Worm (Caenorhabditis elegans): ENCODE measurements around the gene srsx-38.
A peak's percentile ranks its signal among the peaks of the same experiment; 100 is the strongest.

ce11 chrV:15776651-15777050, 30.7 kb downstream of the srsx-38 start, which contains the start of gene nhr-283:
- TF ChIP-seq pha-4 (GFP tag; IDR thresholded peaks at IDR 0.05): no peak
- TF ChIP-seq pha-4 (tag; optimal IDR thresholded peaks at IDR 0.05): no peak
- TF ChIP-seq lsy-2 (tag; optimal IDR thresholded peaks at IDR 0.05): no peak
- no peak for TF ChIP-seq fos-1 (tag; optimal IDR thresholded peaks at IDR 0.05)
- peak in 1 of 2 experiments; percentile 55 for TF ChIP-seq unc-62 (GFP tag; optimal IDR thresholded peaks at IDR 0.05 in 1 of 2)
- TF ChIP-seq unc-62 (tag; optimal IDR thresholded peaks at IDR 0.05): no peak
- TF ChIP-seq nhr-11 (tag; optimal IDR thresholded peaks at IDR 0.05): no peak
- TF ChIP-seq hmg-1.1 (GFP tag; IDR thresholded peaks at IDR 0.05): no peak
- no peak for TF ChIP-seq ama-1 (optimal IDR thresholded peaks at IDR 0.05)
- no peak for TF ChIP-seq daf-12 (tag; optimal IDR thresholded peaks at IDR 0.05)
- no peak for TF ChIP-seq ztf-11 (tag; optimal IDR thresholded peaks at IDR 0.05)
- TF ChIP-seq T26A8.4 (GFP tag; IDR thresholded peaks at IDR 0.05): no peak
